Fruit fly (Drosophila melanogaster) whole organism, wandering third instar larva: ENCODE measurements around the gene Tsp29Fb.

ENCODE experiments used
- Abd-B ChIP-seq: fragments of >200 bp; optimal IDR thresholded peaks from 2 replicates; lab custom pipeline; 2017; ENCODE audit warnings: missing biosample characterization, missing genetic modification characterization
- CG32264 ChIP-seq: fragments of 200-800 bp; sonication (Bioruptor generic); optimal IDR thresholded peaks from 2 replicates; lab custom pipeline; 2016; ENCODE audit warnings: missing biosample characterization, missing genetic modification characterization
- CG9705 ChIP-seq: fragments of 200-800 bp; sonication (Bioruptor generic); optimal IDR thresholded peaks from 2 replicates; lab custom pipeline; 2018; ENCODE audit warnings: missing biosample characterization, mild to moderate bottlenecking, missing genetic modification characterization
- CrebA ChIP-seq: fragments of 200-800 bp; sonication (Bioruptor generic); optimal IDR thresholded peaks from 2 replicates; lab custom pipeline; 2016; ENCODE audit warnings: missing biosample characterization, mild to moderate bottlenecking, missing genetic modification characterization, borderline replicate concordance
- Dfd ChIP-seq: fragments of >200 bp; optimal IDR thresholded peaks from 2 replicates; lab custom pipeline; 2017; ENCODE audit warnings: missing biosample characterization, missing genetic modification characterization
- Dif ChIP-seq: fragments of 200-275, 200-300 bp; sonication (Bioruptor generic); optimal IDR thresholded peaks from 2 replicates; lab custom pipeline; 2018; ENCODE audit warnings: missing biosample characterization, missing genetic modification characterization; ENCODE audit not compliant: partially characterized antibody
- GATAd ChIP-seq: sonication (Bioruptor generic); optimal IDR thresholded peaks from 2 replicates; lab custom pipeline; 2016; ENCODE audit warnings: missing biosample characterization, missing genetic modification characterization
- HLH106 ChIP-seq: fragments of 200-800 bp; optimal IDR thresholded peaks from 3 replicates; lab custom pipeline; 2019; ENCODE audit warnings: missing biosample characterization, mild to moderate bottlenecking, missing genetic modification characterization, moderate library complexity
- Hnf4 ChIP-seq: fragments of 200-800 bp; sonication (Bioruptor generic); optimal IDR thresholded peaks from 2 replicates; lab custom pipeline; 2016; ENCODE audit warnings: missing biosample characterization, mild to moderate bottlenecking, missing genetic modification characterization
- Hr78 ChIP-seq: fragments of >200 bp; optimal IDR thresholded peaks from 2 replicates; lab custom pipeline; 2017; ENCODE audit warnings: missing biosample characterization, missing genetic modification characterization
- Hr83 ChIP-seq: fragments of 200-300 bp; sonication (Bioruptor generic); optimal IDR thresholded peaks from 2 replicates; lab custom pipeline; 2016; ENCODE audit warnings: missing biosample characterization, mild to moderate bottlenecking, missing genetic modification characterization, moderate library complexity; ENCODE audit not compliant: poor library complexity, severe bottlenecking
- Jra ChIP-seq: sonication (Bioruptor generic); optimal IDR thresholded peaks from 2 replicates; lab custom pipeline; 2016; ENCODE audit warnings: missing biosample characterization, missing genetic modification characterization
- Mio ChIP-seq: sonication (Bioruptor generic); optimal IDR thresholded peaks from 2 replicates; lab custom pipeline; 2016; ENCODE audit warnings: missing biosample characterization, missing genetic modification characterization
- Myc ChIP-seq: fragments of >200 bp; optimal IDR thresholded peaks from 2 replicates; lab custom pipeline; 2017
- N ChIP-seq: fragments of >200 bp; optimal IDR thresholded peaks from 2 replicates; lab custom pipeline; 2018; ENCODE audit warnings: missing biosample characterization, missing external identifiers, missing genetic modification characterization
- OdsH ChIP-seq: fragments of 200-800 bp; sonication (Bioruptor generic); optimal IDR thresholded peaks from 2 replicates; lab custom pipeline; 2016; ENCODE audit warnings: missing biosample characterization, mild to moderate bottlenecking, missing genetic modification characterization
- Rel ChIP-seq, 2 experiments: fragments of 200-800 bp; sonication (Bioruptor generic) in 1 of 2; optimal IDR thresholded peaks; 2 replicates in 1 of 2; 3 replicates in 1 of 2; lab custom pipeline; 2016 to 2019; ENCODE audit warnings: mild to moderate bottlenecking in 2 of 2, missing biosample characterization in 2 of 2, missing genetic modification characterization in 2 of 2, moderate library complexity in 1 of 2
- Sp1 ChIP-seq: fragments of 200-800 bp; sonication (Bioruptor generic); optimal IDR thresholded peaks from 3 replicates; lab custom pipeline; 2019; ENCODE audit warnings: missing biosample characterization, mild to moderate bottlenecking, missing genetic modification characterization, moderate library complexity
- Vsx2 ChIP-seq: fragments of 200-300, 225-300 bp; sonication (Bioruptor generic); optimal IDR thresholded peaks from 2 replicates; lab custom pipeline; 2018; ENCODE audit warnings: missing biosample characterization, missing genetic modification characterization; ENCODE audit not compliant: partially characterized antibody
- br ChIP-seq: fragments of 200-800 bp; sonication (Bioruptor generic); optimal IDR thresholded peaks from 2 replicates; lab custom pipeline; 2016; ENCODE audit warnings: missing biosample characterization, missing genetic modification characterization
- brk ChIP-seq: fragments of 200-800 bp; sonication (Bioruptor generic); optimal IDR thresholded peaks from 2 replicates; lab custom pipeline; 2016; ENCODE audit warnings: missing biosample characterization, mild to moderate bottlenecking, missing genetic modification characterization
- dl ChIP-seq, 2 experiments: fragments of 175-275, 200-275 bp in 1 of 2; fragments of 200-275 bp in 1 of 2; sonication (Bioruptor generic); optimal IDR thresholded peaks; lab custom pipeline; 2018; ENCODE audit warnings: mild to moderate bottlenecking in 2 of 2, missing biosample characterization in 2 of 2, missing genetic modification characterization in 2 of 2, moderate library complexity in 2 of 2; ENCODE audit not compliant: partially characterized antibody in 2 of 2, insufficient read depth in 1 of 2
- dmrt93B ChIP-seq: fragments of 200-800 bp; sonication (Bioruptor generic); optimal IDR thresholded peaks from 2 replicates; lab custom pipeline; 2018; ENCODE audit warnings: missing biosample characterization, mild to moderate bottlenecking, missing genetic modification characterization
- dsf ChIP-seq: sonication (Bioruptor generic); optimal IDR thresholded peaks from 2 replicates; lab custom pipeline; 2016; ENCODE audit warnings: missing biosample characterization, missing genetic modification characterization, borderline replicate concordance
- ey ChIP-seq: fragments of 200-800 bp; sonication (Bioruptor generic); optimal IDR thresholded peaks from 2 replicates; lab custom pipeline; 2016; ENCODE audit warnings: missing biosample characterization, missing genetic modification characterization
- foxo ChIP-seq, 2 experiments: fragments of 200-800 bp; sonication (Bioruptor generic); optimal IDR thresholded peaks; 2 replicates in 1 of 2; 3 replicates in 1 of 2; lab custom pipeline; 2016 to 2017; ENCODE audit warnings: missing biosample characterization in 2 of 2, missing genetic modification characterization in 2 of 2
- fru ChIP-seq: fragments of 200-800 bp; sonication (Bioruptor generic); optimal IDR thresholded peaks from 3 replicates; lab custom pipeline; 2016; ENCODE audit warnings: missing biosample characterization, mild to moderate bottlenecking, missing genetic modification characterization
- h ChIP-seq: fragments of 200-800 bp; sonication (Bioruptor generic); optimal IDR thresholded peaks from 3 replicates; lab custom pipeline; 2016; ENCODE audit warnings: missing biosample characterization, mild to moderate bottlenecking, missing genetic modification characterization
- jim ChIP-seq: fragments of 175-275, 200-325 bp; sonication (Bioruptor generic); optimal IDR thresholded peaks from 2 replicates; lab custom pipeline; 2016; ENCODE audit warnings: missing biosample characterization, mild to moderate bottlenecking, missing genetic modification characterization
- lola ChIP-seq: fragments of >200 bp; optimal IDR thresholded peaks from 2 replicates; lab custom pipeline; 2017; ENCODE audit warnings: missing biosample characterization, missing genetic modification characterization
- pan ChIP-seq: fragments of >200 bp; optimal IDR thresholded peaks from 2 replicates; lab custom pipeline; 2017
- psq ChIP-seq: fragments of 200-800 bp; sonication (Bioruptor generic); optimal IDR thresholded peaks from 3 replicates; lab custom pipeline; 2017; ENCODE audit warnings: missing biosample characterization, mild to moderate bottlenecking, missing genetic modification characterization, moderate library complexity
- rgr ChIP-seq: fragments of 200-800 bp; sonication (Bioruptor generic); optimal IDR thresholded peaks from 3 replicates; lab custom pipeline; 2016; ENCODE audit warnings: missing biosample characterization, mild to moderate bottlenecking, missing genetic modification characterization
- sage ChIP-seq: fragments of 200-800 bp; sonication (Bioruptor generic); optimal IDR thresholded peaks from 2 replicates; lab custom pipeline; 2016; ENCODE audit warnings: missing biosample characterization, mild to moderate bottlenecking, missing genetic modification characterization
- sv ChIP-seq: fragments of 200-800 bp; sonication (Bioruptor generic); optimal IDR thresholded peaks from 3 replicates; lab custom pipeline; 2016; ENCODE audit warnings: missing biosample characterization, missing genetic modification characterization
- tai ChIP-seq: sonication (Bioruptor generic); optimal IDR thresholded peaks from 2 replicates; lab custom pipeline; 2016; ENCODE audit warnings: missing biosample characterization, missing genetic modification characterization
- usp ChIP-seq: fragments of >200 bp; optimal IDR thresholded peaks from 2 replicates; lab custom pipeline; 2017; ENCODE audit warnings: missing biosample characterization, missing genetic modification characterization
- woc ChIP-seq: sonication (Bioruptor generic); optimal IDR thresholded peaks from 2 replicates; lab custom pipeline; 2016; ENCODE audit warnings: missing biosample characterization, mild to moderate bottlenecking, missing genetic modification characterization

Gene Tsp29Fb

dm6 chr2L:8949919-8950722 is 12.9 kb downstream of the Tsp29Fb start:
- TF ChIP-seq Sp1 (GFP tag; lab: Kevin White, UChicago), result peak; percentile 63
- TF ChIP-seq Abd-B (GFP tag; lab: Kevin White, UChicago), result no peak
- TF ChIP-seq Rel (GFP tag; optimal IDR thresholded peaks at IDR 0.05; lab: Kevin White, UChicago), result no peak
- TF ChIP-seq Rel (tag; optimal IDR thresholded peaks at IDR 0.05; lab: Kevin White, UChicago), result peak; percentile 14
- peak; percentile 74 for TF ChIP-seq woc (GFP tag; lab: Kevin White, UChicago)
- TF ChIP-seq CG9705, result no peak
- TF ChIP-seq pan (lab: Kevin White, UChicago), result no peak
- TF ChIP-seq brk (GFP tag; lab: Kevin White, UChicago), result peak; percentile 12
- no peak for TF ChIP-seq CrebA
- TF ChIP-seq ey (GFP tag; lab: Kevin White, UChicago), result peak; percentile 66
- TF ChIP-seq psq, result peak; percentile 80
- TF ChIP-seq sage, result no peak
- peak; percentile 95 for TF ChIP-seq fru (GFP tag; lab: Kevin White, UChicago)
- TF ChIP-seq lola, result no peak
- TF ChIP-seq HLH106, result peak; percentile 57
- TF ChIP-seq dl (GFP tag; optimal IDR thresholded peaks at IDR 0.05; lab: Kevin White, UChicago; ENCODE audit: insufficient read depth in 1 of 2, partially characterized antibody in 2 of 2), result peak; percentile 34 to 71
- peak; percentile 58 for TF ChIP-seq h (GFP tag; lab: Kevin White, UChicago)
- TF ChIP-seq OdsH, result peak; percentile 56
- no peak for TF ChIP-seq GATAd
- no peak for TF ChIP-seq Dfd (GFP tag; lab: Kevin White, UChicago)
- TF ChIP-seq Vsx2 (GFP tag; lab: Kevin White, UChicago), result peak; percentile 89
- peak; percentile 67 for TF ChIP-seq br (GFP tag; lab: Kevin White, UChicago)
- TF ChIP-seq rgr (GFP tag; lab: Kevin White, UChicago), result peak; percentile 53
- peak; percentile 48 for TF ChIP-seq dmrt93B
- TF ChIP-seq dsf (GFP tag; lab: Kevin White, UChicago), result no peak
- no peak for TF ChIP-seq jim (GFP tag; lab: Kevin White, UChicago)
- TF ChIP-seq tai (GFP tag; lab: Kevin White, UChicago), result peak; percentile 25
- TF ChIP-seq Jra (GFP tag; lab: Kevin White, UChicago), result no peak
- peak; percentile 30 for TF ChIP-seq Hr83 (GFP tag; lab: Kevin White, UChicago)
- TF ChIP-seq CG32264 (GFP tag; lab: Kevin White, UChicago), result no peak
- no peak for TF ChIP-seq Hr78
- no peak for TF ChIP-seq Myc (lab: Kevin White, UChicago)
- no peak for TF ChIP-seq Mio (GFP tag; lab: Kevin White, UChicago)
- TF ChIP-seq Dif (GFP tag; lab: Kevin White, UChicago), result peak; percentile 59
- no peak for TF ChIP-seq N (GFP tag; lab: Kevin White, UChicago)
- no peak for TF ChIP-seq sv (GFP tag; lab: Kevin White, UChicago)
- peak; percentile 37 for TF ChIP-seq Hnf4
- TF ChIP-seq usp, result no peak
- TF ChIP-seq foxo (GFP tag; optimal IDR thresholded peaks at IDR 0.05; lab: Kevin White, UChicago), result peak in 1 of 2 experiments; percentile 71

dm6 chr2L:8951184-8951934 is 14.2 kb downstream of the Tsp29Fb start, which contains the start of gene C1GalTA:
C1GalTA (minus strand) TSS chr2L:8951216.
- TF ChIP-seq CrebA, result no peak
- TF ChIP-seq GATAd, result no peak
- peak; percentile 36 for TF ChIP-seq Jra (GFP tag; lab: Kevin White, UChicago)
- TF ChIP-seq Abd-B (GFP tag; lab: Kevin White, UChicago), result no peak
- TF ChIP-seq lola, result no peak
- TF ChIP-seq fru (GFP tag; lab: Kevin White, UChicago), result peak; percentile 88
- TF ChIP-seq woc (GFP tag; lab: Kevin White, UChicago), result peak; percentile 69
- peak; percentile 80 for TF ChIP-seq Dfd (GFP tag; lab: Kevin White, UChicago)
- no peak for TF ChIP-seq Hr78
- TF ChIP-seq sage, result peak; percentile 29
- TF ChIP-seq dsf (GFP tag; lab: Kevin White, UChicago), result no peak
- TF ChIP-seq OdsH, result peak; percentile 98
- TF ChIP-seq brk (GFP tag; lab: Kevin White, UChicago), result peak; percentile 88
- no peak for TF ChIP-seq jim (GFP tag; lab: Kevin White, UChicago)
- peak; percentile 65 for TF ChIP-seq Rel (GFP tag; optimal IDR thresholded peaks at IDR 0.05; lab: Kevin White, UChicago)
- TF ChIP-seq Rel (tag; optimal IDR thresholded peaks at IDR 0.05; lab: Kevin White, UChicago), result peak; percentile 90
- TF ChIP-seq rgr (GFP tag; lab: Kevin White, UChicago), result peak; percentile 96
- TF ChIP-seq CG32264 (GFP tag; lab: Kevin White, UChicago), result no peak
- TF ChIP-seq dl (GFP tag; optimal IDR thresholded peaks at IDR 0.05; lab: Kevin White, UChicago; ENCODE audit: insufficient read depth in 1 of 2, partially characterized antibody in 2 of 2), result peak; percentile 36 to 42
- TF ChIP-seq ey (GFP tag; lab: Kevin White, UChicago), result peak; percentile 69
- TF ChIP-seq N (GFP tag; lab: Kevin White, UChicago), result no peak
- TF ChIP-seq Vsx2 (GFP tag; lab: Kevin White, UChicago), result no peak
- peak; percentile 41 for TF ChIP-seq tai (GFP tag; lab: Kevin White, UChicago)
- no peak for TF ChIP-seq Mio (GFP tag; lab: Kevin White, UChicago)
- no peak for TF ChIP-seq usp
- TF ChIP-seq psq, result peak; percentile 96
- peak; percentile 96 for TF ChIP-seq dmrt93B
- TF ChIP-seq HLH106, result peak; percentile 99
- TF ChIP-seq Hnf4, result peak; percentile 83
- peak; percentile 81 for TF ChIP-seq br (GFP tag; lab: Kevin White, UChicago)
- TF ChIP-seq h (GFP tag; lab: Kevin White, UChicago), result peak; percentile 88
- TF ChIP-seq CG9705, result peak; percentile 92
- peak in 1 of 2 experiments; percentile 98 for TF ChIP-seq foxo (GFP tag; optimal IDR thresholded peaks at IDR 0.05; lab: Kevin White, UChicago)
- peak; percentile 99 for TF ChIP-seq Sp1 (GFP tag; lab: Kevin White, UChicago)
- TF ChIP-seq sv (GFP tag; lab: Kevin White, UChicago), result peak; percentile 87
- no peak for TF ChIP-seq Hr83 (GFP tag; lab: Kevin White, UChicago)
